Worm (Caenorhabditis elegans) whole organism, young adult: ENCODE measurements around the gene elb-1.
A peak's percentile ranks its signal among the peaks of the same experiment; 100 is the strongest.

Source experiments
- D2030.7 ChIP-seq: fragments of 200-800 bp; sonication (Bioruptor generic); IDR thresholded peaks from 2 replicates; pipeline ENCODE4 v1.3.6; 2022; ENCODE audit warnings: missing genetic modification reagents, missing genetic modification characterization, missing compliant biosample characterization
- F37B4.10 ChIP-seq: fragments of 200-800 bp; sonication (Bioruptor generic); IDR thresholded peaks from 2 replicates; pipeline ENCODE4 v1.3.6; 2022; ENCODE audit warnings: missing genetic modification characterization, missing compliant biosample characterization
- F39B2.1 ChIP-seq: fragments of 200-800 bp; sonication (Bioruptor generic); IDR thresholded peaks from 2 replicates; pipeline ENCODE4 v1.3.6; 2022; ENCODE audit warnings: missing genetic modification reagents, missing genetic modification characterization, missing compliant biosample characterization
- F57A8.1 ChIP-seq: fragments of 200-800 bp; sonication (Bioruptor generic); optimal IDR thresholded peaks from 2 replicates; lab custom pipeline; 2018; ENCODE audit warnings: mild to moderate bottlenecking, missing genetic modification characterization, moderate library complexity, missing compliant biosample characterization
- T07F8.4 ChIP-seq: sonication (generic microtip); optimal IDR thresholded peaks from 2 replicates; lab custom pipeline; 2016; ENCODE audit warnings: mild to moderate bottlenecking, missing genetic modification characterization, moderate library complexity, missing compliant biosample characterization
- Y79H2A.3 ChIP-seq: fragments of 200-800 bp; sonication (Bioruptor generic); conservative IDR thresholded peaks from 2 replicates; pipeline ENCODE4 v1.3.6; 2022; ENCODE audit warnings: missing genetic modification reagents, missing genetic modification characterization, missing compliant biosample characterization
- akir-1 ChIP-seq: fragments of 200-800 bp; sonication (Bioruptor generic); optimal IDR thresholded peaks from 2 replicates; lab custom pipeline; 2018; ENCODE audit warnings: mild to moderate bottlenecking, missing genetic modification characterization, moderate library complexity, missing compliant biosample characterization
- attf-3 ChIP-seq: fragments of 200-800 bp; sonication (Bioruptor generic); conservative IDR thresholded peaks from 2 replicates; pipeline ENCODE4 v1.3.6; 2022; ENCODE audit warnings: missing genetic modification reagents, missing genetic modification characterization, missing compliant biosample characterization
- attf-6 ChIP-seq: fragments of 200-800 bp; sonication (Bioruptor generic); IDR thresholded peaks from 2 replicates; pipeline ENCODE4 v1.3.6; 2022; ENCODE audit warnings: missing genetic modification reagents, missing genetic modification characterization, missing compliant biosample characterization
- bed-2 ChIP-seq: fragments of 200-800 bp; sonication (Bioruptor generic); IDR thresholded peaks from 2 replicates; pipeline ENCODE4 v1.3.6; 2022; ENCODE audit warnings: missing genetic modification reagents, missing genetic modification characterization, missing compliant biosample characterization
- ccch-3 ChIP-seq: fragments of 200-800 bp; sonication (Bioruptor generic); optimal IDR thresholded peaks from 2 replicates; lab custom pipeline; 2018; ENCODE audit warnings: mild to moderate bottlenecking, missing genetic modification characterization, missing compliant biosample characterization
- ceh-58 ChIP-seq: fragments of 200-800 bp; sonication (Bioruptor generic); IDR thresholded peaks from 2 replicates; pipeline ENCODE4 v1.3.6; 2022; ENCODE audit warnings: missing genetic modification characterization, missing compliant biosample characterization
- ceh-79 ChIP-seq: sonication (generic microtip); optimal IDR thresholded peaks from 2 replicates; lab custom pipeline; 2017; ENCODE audit warnings: mild to moderate bottlenecking, missing genetic modification characterization, missing compliant biosample characterization
- dpl-1 ChIP-seq: fragments of 150-350 bp; optimal IDR thresholded peaks from 2 replicates; lab custom pipeline; 2014; ENCODE audit warnings: missing biosample characterization, missing genetic modification reagents, missing genetic modification characterization
- egl-44 ChIP-seq: fragments of 200-800 bp; sonication (Bioruptor generic); IDR thresholded peaks from 2 replicates; pipeline ENCODE4 v1.3.6; 2022; ENCODE audit warnings: missing genetic modification reagents, missing genetic modification characterization, missing compliant biosample characterization
- egrh-3 ChIP-seq: fragments of 200-800 bp; sonication (Bioruptor generic); IDR thresholded peaks from 2 replicates; pipeline ENCODE4 v1.3.6; 2022; ENCODE audit warnings: missing genetic modification reagents, missing genetic modification characterization, missing compliant biosample characterization
- ekl-4 ChIP-seq: fragments of 200-800 bp; sonication (Bioruptor generic); IDR thresholded peaks from 2 replicates; pipeline ENCODE4 v1.3.6; 2022; ENCODE audit warnings: missing genetic modification reagents, missing genetic modification characterization, missing compliant biosample characterization
- ets-4 ChIP-seq: fragments of 200-800 bp; sonication (Bioruptor generic); optimal IDR thresholded peaks from 2 replicates; lab custom pipeline; 2018; ENCODE audit warnings: mild to moderate bottlenecking, missing genetic modification characterization, missing compliant biosample characterization
- gei-17 ChIP-seq: fragments of 200-800 bp; sonication (Bioruptor generic); optimal IDR thresholded peaks from 2 replicates; lab custom pipeline; 2018; ENCODE audit warnings: mild to moderate bottlenecking, missing genetic modification characterization, missing compliant biosample characterization
- hlh-26 ChIP-seq: fragments of 200-800 bp; sonication (Bioruptor generic); conservative IDR thresholded peaks from 2 replicates; pipeline ENCODE4 v1.3.6; 2022; ENCODE audit warnings: missing genetic modification reagents, missing genetic modification characterization, missing compliant biosample characterization
- hsf-1 ChIP-seq: fragments of 200-800 bp; sonication (Bioruptor generic); IDR thresholded peaks from 2 replicates; pipeline ENCODE4 v1.3.6; 2022; ENCODE audit warnings: missing genetic modification reagents, missing genetic modification characterization, missing compliant biosample characterization
- let-526 ChIP-seq: fragments of 200-800 bp; sonication (Bioruptor generic); IDR thresholded peaks from 2 replicates; pipeline ENCODE4 v1.3.6; 2022; ENCODE audit warnings: missing genetic modification reagents, missing genetic modification characterization, missing compliant biosample characterization
- lin-40 ChIP-seq: sonication (generic microtip); optimal IDR thresholded peaks from 2 replicates; lab custom pipeline; 2016; ENCODE audit warnings: missing genetic modification characterization, mild to moderate bottlenecking, missing compliant biosample characterization, missing genotype, missing genetic modification reagents
- madf-6 ChIP-seq: fragments of 200-800 bp; sonication (Bioruptor generic); IDR thresholded peaks from 2 replicates; pipeline ENCODE4 v1.3.6; 2022; ENCODE audit warnings: missing genetic modification reagents, missing genetic modification characterization, missing compliant biosample characterization
- mxl-1 ChIP-seq: sonication (generic microtip); optimal IDR thresholded peaks from 2 replicates; lab custom pipeline; 2016; ENCODE audit warnings: missing genetic modification characterization, missing compliant biosample characterization
- rec-8 ChIP-seq, 2 experiments: sonication (generic microtip); optimal IDR thresholded peaks; 2 replicates each; lab custom pipeline; 2016; ENCODE audit warnings: mild to moderate bottlenecking in 2 of 2, missing genetic modification characterization in 2 of 2, missing genetic modification reagents in 2 of 2, missing genotype in 2 of 2, missing biosample characterization in 1 of 2, missing compliant biosample characterization in 1 of 2, moderate library complexity in 1 of 2
- snpc-4 ChIP-seq, 5 experiments: fragments of 150-350 bp in 1 of 5; sonication (generic microtip) in 4 of 5; optimal IDR thresholded peaks; 2 replicates each; lab custom pipeline; 2014 to 2018; ENCODE audit warnings: missing genetic modification characterization in 5 of 5, missing biosample characterization in 3 of 5, antibody characterized with exemption in 2 of 5, mild to moderate bottlenecking in 2 of 5, missing compliant biosample characterization in 2 of 5, missing genotype in 2 of 5, moderate library complexity in 2 of 5, missing genetic modification reagents in 1 of 5
- sptf-2 ChIP-seq: fragments of 200-800 bp; sonication (Bioruptor generic); optimal IDR thresholded peaks from 2 replicates; lab custom pipeline; 2018; ENCODE audit warnings: mild to moderate bottlenecking, missing genetic modification characterization, missing compliant biosample characterization
- zfh-2 ChIP-seq: fragments of 200-800 bp; sonication (Bioruptor generic); conservative IDR thresholded peaks from 2 replicates; pipeline ENCODE4 v1.3.6; 2022; ENCODE audit warnings: missing genetic modification reagents, missing genetic modification characterization, missing compliant biosample characterization
- ztf-25 ChIP-seq: fragments of 200-800 bp; sonication (Bioruptor generic); IDR thresholded peaks from 2 replicates; pipeline ENCODE4 v1.3.6; 2022; ENCODE audit warnings: missing genetic modification reagents, missing genetic modification characterization, missing compliant biosample characterization
- ztf-28 ChIP-seq: fragments of 200-800 bp; sonication (Bioruptor generic); IDR thresholded peaks from 2 replicates; pipeline ENCODE4 v1.3.6; 2022; ENCODE audit warnings: missing genetic modification reagents, missing genetic modification characterization, missing compliant biosample characterization

The elb-1 gene

ce11 chrIII:11738482-11738881 is 19.2 kb upstream of the elb-1 start (continued):
- TF ChIP-seq D2030.7 (GFP tag; lab: Robert Waterston, UW) = no peak
- TF ChIP-seq lin-40 (tag; lab: Kevin White, UChicago) = peak; percentile 61
- no peak for TF ChIP-seq dpl-1 (GFP tag; lab: Kevin White, UChicago)

- TF ChIP-seq ccch-3 (GFP tag; lab: Kevin White, UChicago) (no peak), ets-4 (no peak), akir-1 (GFP tag; lab: Kevin White, UChicago) (no peak), let-526 (GFP tag; lab: Robert Waterston, UW) (no peak)
Observed at ce11 chrIII:11737527-11737926, 18.3 kb upstream of the elb-1 start, which contains the start of gene sup-1. Gene sup-1, minus strand, starts transcription at chrIII:11737627.

- TF ChIP-seq F37B4.10 (GFP tag; lab: Robert Waterston, UW) = no peak
- TF ChIP-seq madf-6 = no peak
- no peak for TF ChIP-seq ztf-25
- TF ChIP-seq F39B2.1 (GFP tag; lab: Robert Waterston, UW) = no peak
- TF ChIP-seq attf-3 (GFP tag; lab: Robert Waterston, UW) = no peak
- TF ChIP-seq rec-8 (tag; optimal IDR thresholded peaks at IDR 0.05; lab: Kevin White, UChicago) = no peak
- no peak for TF ChIP-seq hlh-26 (GFP tag; lab: Robert Waterston, UW)
- no peak for TF ChIP-seq gei-17 (GFP tag; lab: Kevin White, UChicago)
- no peak for TF ChIP-seq bed-2 (GFP tag; lab: Robert Waterston, UW)
- no peak for TF ChIP-seq ets-4
- TF ChIP-seq sptf-2 (GFP tag; lab: Kevin White, UChicago) = no peak
Observed at ce11 chrIII:11732943-11733342, 13.7 kb upstream of the elb-1 start.

- TF ChIP-seq Y79H2A.3 = no peak
- no peak for TF ChIP-seq akir-1 (GFP tag; lab: Kevin White, UChicago)
- TF ChIP-seq attf-6 = no peak
- TF ChIP-seq zfh-2 (GFP tag; lab: Robert Waterston, UW) = 0 out of 2 replicates have a peak, but pooled peaks have one; percentile 19
Observed at ce11 chrIII:11732056-11732455, 12.8 kb upstream of the elb-1 start, which contains the start of gene Y41C4A.21. Gene Y41C4A.21, plus strand, starts transcription at chrIII:11732356.

ce11 chrIII:11731491-11731890 is 12.2 kb upstream of the elb-1 start:
- TF ChIP-seq ztf-28 (GFP tag; lab: Robert Waterston, UW) (no peak), F39B2.1 (GFP tag; lab: Robert Waterston, UW) (no peak), hsf-1 (GFP tag; lab: Robert Waterston, UW) (no peak), mxl-1 (tag; lab: Kevin White, UChicago) (no peak), F57A8.1 (no peak), egl-44 (no peak), ekl-4 (GFP tag; lab: Robert Waterston, UW) (no peak), ceh-79 (no peak)
- TF ChIP-seq, all 124 proteins: peak for 0

- TF ChIP-seq snpc-4 (GFP tag; optimal IDR thresholded peaks at IDR 0.05; lab: Kevin White, UChicago) (no peak), snpc-4 (tag; optimal IDR thresholded peaks at IDR 0.05; lab: Kevin White, UChicago) (peak in 1 of 4 experiments; percentile 38), T07F8.4 (no peak), zfh-2 (GFP tag; lab: Robert Waterston, UW) (peak; percentile 76), egrh-3 (GFP tag; lab: Robert Waterston, UW) (peak; percentile 49; the same call in 1 of the 2 replicates), ceh-58 (GFP tag; lab: Robert Waterston, UW) (0 out of 2 replicates have a peak, but pooled peaks have one; percentile 72), lin-40 (tag; lab: Kevin White, UChicago) (no peak)
Observed at ce11 chrIII:11730850-11731249, 11.6 kb upstream of the elb-1 start.
